Fruit fly (Drosophila melanogaster) whole organism, embryonic: Measurements from ENCODE around the gene ssp5.

Experiments used
- Blimp-1 ChIP-seq: fragments of 200-800 bp; sonication (Bioruptor generic); optimal IDR thresholded peaks from 3 replicates; lab custom pipeline; 2018; ENCODE audit warnings: missing biosample characterization, missing genetic modification characterization, mild to moderate bottlenecking, moderate library complexity, missing genetic modification reagents
- CG4282 ChIP-seq: fragments of 200-800 bp; sonication (Bioruptor generic); optimal IDR thresholded peaks from 2 replicates; lab custom pipeline; 2016; ENCODE audit warnings: missing biosample characterization, missing genetic modification characterization
- Scr ChIP-seq: fragments of 200-800 bp; sonication (Bioruptor generic); IDR thresholded peaks from 2 replicates; pipeline ENCODE4 v1.3.6; 2022; ENCODE audit warnings: missing biosample characterization, missing genetic modification characterization; ENCODE audit not compliant: partially characterized antibody
- cas ChIP-seq: fragments of 200-800 bp; sonication (Bioruptor generic); IDR thresholded peaks from 2 replicates; pipeline ENCODE4 v1.3.6; 2022; ENCODE audit warnings: missing biosample characterization, missing genetic modification characterization
- pho ChIP-seq: fragments of 200-800 bp; sonication (Bioruptor generic); optimal IDR thresholded peaks from 2 replicates; lab custom pipeline; 2016; ENCODE audit warnings: missing biosample characterization, missing genetic modification characterization
- prd ChIP-seq, 3 experiments: fragments of >200 bp in 2 of 3; fragments of 200-800 bp in 1 of 3; sonication (Bioruptor generic) in 1 of 3; optimal IDR thresholded peaks in 2 of 3; IDR thresholded peaks in 1 of 3; 2 replicates in 2 of 3; 3 replicates in 1 of 3; pipeline versions ENCODE4 v1.3.6 to Lab custom; 2017 to 2022; ENCODE audit warnings: missing biosample characterization in 1 of 3, missing genetic modification characterization in 1 of 3
- psq ChIP-seq: fragments of 200-800 bp; sonication (Bioruptor generic); optimal IDR thresholded peaks from 2 replicates; lab custom pipeline; 2017; ENCODE audit warnings: missing biosample characterization, missing genetic modification characterization

- TF ChIP-seq pho: no peak
- no peak for TF ChIP-seq CG4282
- no peak for TF ChIP-seq cas (GFP tag; lab: Robert Waterston, UW)
- no peak for TF ChIP-seq Scr
- no peak for TF ChIP-seq psq (GFP tag; lab: Kevin White, UChicago)
- TF ChIP-seq Blimp-1 (GFP tag; lab: Kevin White, UChicago): no peak
- no peak for TF ChIP-seq prd (optimal IDR thresholded peaks at IDR 0.05; lab: Kevin White, UChicago)
- TF ChIP-seq prd (GFP tag; IDR thresholded peaks at IDR 0.05; lab: Robert Waterston, UW): no peak
Observed at dm6 chr3R:12031657-12032056, 1.3 kb upstream of the ssp5 start, which contains the start of the genes CG31358, CG42504 and CG42505.
